Worm (Caenorhabditis elegans) whole organism, L4/young adult: Measurements from ENCODE around the gene C17A2.2.

Source experiments
- W03F9.2 ChIP-seq: fragments of 150-350 bp; optimal IDR thresholded peaks from 2 replicates; lab custom pipeline; 2014; ENCODE audit warnings: missing biosample characterization, missing genetic modification characterization
- dao-5 ChIP-seq: sonication (generic microtip); optimal IDR thresholded peaks from 2 replicates; lab custom pipeline; 2016; ENCODE audit warnings: missing genotype, missing genetic modification characterization, moderate library complexity, missing compliant biosample characterization
- him-1 ChIP-seq: sonication (generic microtip); optimal IDR thresholded peaks from 2 replicates; lab custom pipeline; 2016; ENCODE audit warnings: missing genotype, missing genetic modification reagents, missing genetic modification characterization, missing compliant biosample characterization

DNA sequence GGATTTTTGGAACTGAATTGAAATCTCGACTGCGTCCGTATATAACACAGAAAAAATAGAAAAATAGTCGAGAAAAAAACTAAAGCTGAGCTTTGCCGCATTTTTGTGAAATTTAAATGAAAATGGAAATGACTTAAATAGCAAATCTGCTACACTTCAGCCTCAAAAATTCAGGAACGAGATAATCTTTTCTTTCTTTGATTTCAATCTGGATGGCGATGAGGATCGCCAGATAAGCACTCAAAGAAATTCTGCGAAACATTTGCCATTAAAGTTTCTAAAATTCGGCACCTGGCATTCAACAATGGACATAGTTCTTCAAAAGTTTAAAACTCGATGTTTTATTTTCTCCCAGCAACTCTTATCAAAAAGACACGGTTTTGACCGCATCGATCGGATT, 2.8 kb upstream of the C17A2.2 start, which contains the start of the genes C17A2.7 and C17A2.3:
- TF ChIP-seq W03F9.2 (tag; lab: Kevin White, UChicago) (no peak), him-1 (no peak), dao-5 (tag; lab: Kevin White, UChicago) (no peak)
